Fruit fly (Drosophila melanogaster) whole organism, embryonic: ENCODE data around the gene Hecw.

Experiments
- CG15601 ChIP-seq: fragments of 200-800 bp; sonication (Bioruptor generic); optimal IDR thresholded peaks from 3 replicates; lab custom pipeline; 2019; ENCODE audit warnings: missing biosample characterization, mild to moderate bottlenecking, missing genetic modification characterization, moderate library complexity
- CG31441 ChIP-seq: fragments of 200-800 bp; sonication (Bioruptor generic); IDR thresholded peaks from 2 replicates; pipeline ENCODE4 v1.3.6; 2022; ENCODE audit warnings: missing biosample characterization, missing genetic modification characterization
- CG34376 ChIP-seq: fragments of 200-800 bp; sonication (Bioruptor generic); optimal IDR thresholded peaks from 2 replicates; lab custom pipeline; 2018; ENCODE audit warnings: missing biosample characterization, mild to moderate bottlenecking, missing genetic modification characterization
- CG4360 ChIP-seq: fragments of 200-800 bp; sonication (Bioruptor generic); IDR thresholded peaks from 2 replicates; pipeline ENCODE4 v1.3.6; 2022; ENCODE audit warnings: missing biosample characterization, missing genetic modification characterization
- HmgZ ChIP-seq: fragments of 200-800 bp; sonication (Bioruptor generic); optimal IDR thresholded peaks from 2 replicates; lab custom pipeline; 2018; ENCODE audit warnings: missing biosample characterization, mild to moderate bottlenecking, missing genetic modification characterization
- bsh ChIP-seq, 2 experiments: fragments of 200-800 bp; sonication (Bioruptor generic); optimal IDR thresholded peaks; 2 replicates each; lab custom pipeline; 2017 to 2018; ENCODE audit warnings: mild to moderate bottlenecking in 2 of 2, missing biosample characterization in 2 of 2, missing genetic modification characterization in 2 of 2, moderate library complexity in 1 of 2
- dmrt11E ChIP-seq: fragments of 200-800 bp; sonication (Bioruptor generic); optimal IDR thresholded peaks from 3 replicates; lab custom pipeline; 2018; ENCODE audit warnings: missing biosample characterization, mild to moderate bottlenecking, missing genetic modification characterization, moderate library complexity
- fd64A ChIP-seq: fragments of 200-800 bp; sonication (Bioruptor generic); optimal IDR thresholded peaks from 3 replicates; lab custom pipeline; 2018; ENCODE audit warnings: missing biosample characterization, mild to moderate bottlenecking, missing genetic modification characterization
- pnt ChIP-seq: fragments of 200-800 bp; sonication (Bioruptor generic); optimal IDR thresholded peaks from 3 replicates; lab custom pipeline; 2016; ENCODE audit warnings: missing biosample characterization, missing genetic modification characterization
- twi ChIP-seq: fragments of 200-800 bp; optimal IDR thresholded peaks from 2 replicates; lab custom pipeline; 2019; ENCODE audit warnings: missing biosample characterization, mild to moderate bottlenecking, missing genetic modification characterization, moderate library complexity
- wdn ChIP-seq: fragments of 200-800 bp; sonication (Bioruptor generic); IDR thresholded peaks from 2 replicates; pipeline ENCODE4 v1.3.6; 2022; ENCODE audit warnings: missing biosample characterization, missing genetic modification characterization

- no peak for TF ChIP-seq bsh (GFP tag; optimal IDR thresholded peaks at IDR 0.05; lab: Kevin White, UChicago)
- TF ChIP-seq dmrt11E (tag; lab: Kevin White, UChicago), result no peak
- no peak for TF ChIP-seq twi (tag; lab: Kevin White, UChicago)
- TF ChIP-seq CG15601 (tag; lab: Kevin White, UChicago), result no peak
- TF ChIP-seq wdn, result no peak
- TF ChIP-seq CG4360 (GFP tag; lab: Robert Waterston, UW), result no peak
- TF ChIP-seq CG31441, result no peak
- TF ChIP-seq CG34376, result no peak
- no peak for TF ChIP-seq HmgZ (tag; lab: Kevin White, UChicago)
- TF ChIP-seq fd64A (GFP tag; lab: Kevin White, UChicago), result no peak
- TF ChIP-seq pnt (GFP tag; lab: Kevin White, UChicago), result no peak
These were observed 32.6 kb upstream of the Hecw start, which contains the start of gene CG42395 for dm6 chrX:9576147-9576503.
